Worm (Caenorhabditis elegans) whole organism, midembryonic: ENCODE results near the gene nadk-1.

Source experiments
- T22C8.4 ChIP-seq: fragments of 200-800 bp; sonication (Bioruptor generic); IDR thresholded peaks from 2 replicates; pipeline ENCODE4 v1.3.6; 2022; ENCODE audit warnings: missing genetic modification characterization, missing compliant biosample characterization
- flt-1 ChIP-seq: fragments of 200-800 bp; sonication (Bioruptor generic); IDR thresholded peaks from 2 replicates; pipeline ENCODE4 v1.3.6; 2022; ENCODE audit warnings: missing genetic modification characterization, missing compliant biosample characterization
- klf-2 ChIP-seq: fragments of 200-800 bp; sonication (Bioruptor generic); conservative IDR thresholded peaks from 2 replicates; pipeline ENCODE4 v1.3.6; 2022; ENCODE audit warnings: missing genetic modification reagents, missing genetic modification characterization, missing compliant biosample characterization

DNA sequence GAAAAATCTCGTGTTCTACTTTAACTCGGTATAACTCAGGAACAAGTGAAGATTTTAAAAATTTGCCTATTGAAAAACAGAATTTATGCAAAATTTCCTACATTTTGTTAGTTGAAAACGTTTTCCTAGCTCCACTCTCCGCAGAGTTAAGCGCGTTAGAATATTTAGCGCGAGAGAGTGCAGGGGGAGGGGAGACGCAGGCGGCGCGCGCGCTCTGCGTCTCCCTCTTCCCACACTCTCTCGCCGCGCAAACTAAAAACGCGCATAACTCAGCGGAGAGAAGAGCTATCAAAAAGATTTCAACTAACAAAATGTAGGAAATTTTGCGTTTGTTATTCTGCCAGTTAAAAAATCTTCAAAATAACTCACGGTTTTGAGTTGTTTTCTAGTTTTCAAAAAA is 15.3 kb downstream of the nadk-1 start:
- TF ChIP-seq klf-2 (GFP tag; lab: Robert Waterston, UW), result no peak
- no peak for TF ChIP-seq flt-1 (GFP tag; lab: Robert Waterston, UW)
- no peak for TF ChIP-seq T22C8.4 (GFP tag; lab: Robert Waterston, UW)
